Worm (Caenorhabditis elegans) whole organism, young adult: ENCODE data around the gene skr-17.
A peak's percentile ranks its signal among the peaks of the same experiment; 100 is the strongest.

Experiments used
- K12H6.12 ChIP-seq: fragments of 200-800 bp; sonication (Bioruptor generic); optimal IDR thresholded peaks from 2 replicates; lab custom pipeline; 2018; ENCODE audit warnings: mild to moderate bottlenecking, missing genetic modification characterization, missing compliant biosample characterization
- ama-1 ChIP-seq, 3 experiments: fragments of 150-350 bp in 1 of 3; sonication (generic microtip) in 2 of 3; optimal IDR thresholded peaks; 2 replicates each; lab custom pipeline; 2014 to 2018; ENCODE audit warnings: missing biosample characterization in 2 of 3, missing genetic modification characterization in 2 of 3, missing genetic modification reagents in 2 of 3
- mel-28 ChIP-seq: sonication (generic microtip); optimal IDR thresholded peaks from 2 replicates; lab custom pipeline; 2016; ENCODE audit warnings: borderline replicate concordance, mild to moderate bottlenecking, missing genetic modification characterization, missing compliant biosample characterization

DNA sequence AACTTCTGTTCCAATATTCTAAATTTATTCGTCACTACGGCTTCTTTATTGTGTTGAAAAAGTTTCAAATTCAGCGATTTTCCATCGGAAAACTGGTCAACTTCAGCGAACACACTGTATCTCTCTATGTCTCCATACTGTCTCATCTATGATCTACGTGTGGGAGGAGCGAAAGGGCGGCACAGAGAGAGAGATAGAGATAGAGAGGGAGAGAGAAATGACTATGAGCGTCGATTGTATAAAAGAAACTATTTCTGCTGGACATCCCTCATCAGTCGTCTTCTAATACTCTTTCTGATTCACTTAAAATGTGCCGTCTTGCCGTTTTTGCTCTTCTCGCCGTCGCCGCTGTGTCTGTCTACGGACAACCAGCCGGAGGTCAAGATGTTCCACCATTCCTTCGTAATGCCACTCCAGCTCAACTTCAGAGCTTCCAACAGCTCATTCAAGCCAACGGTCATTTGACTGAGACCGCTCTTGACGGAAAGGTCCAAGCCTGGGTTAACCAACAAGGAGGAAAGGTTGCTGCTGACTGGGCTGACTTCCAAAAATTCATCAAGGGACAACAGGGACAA, 7.1 kb downstream of the skr-17 start, which contains the start of gene srlf-1:
- peak; percentile 43 for TF ChIP-seq ama-1 (optimal IDR thresholded peaks at IDR 0.05; lab: Kevin White, UChicago)
- TF ChIP-seq ama-1 (GFP tag; optimal IDR thresholded peaks at IDR 0.05; lab: Kevin White, UChicago) = no peak
- TF ChIP-seq mel-28 (tag; lab: Kevin White, UChicago) = no peak
- no peak for TF ChIP-seq K12H6.12
